Worm (Caenorhabditis elegans) whole organism, early embryonic: Measurements from ENCODE around the gene sars-1.

ENCODE experiments used
- B0310.2 ChIP-seq: sonication (generic microtip); optimal IDR thresholded peaks from 2 replicates; lab custom pipeline; 2016; ENCODE audit warnings: mild to moderate bottlenecking, missing genetic modification characterization, missing compliant biosample characterization
- F13C5.2 ChIP-seq: sonication (generic microtip); optimal IDR thresholded peaks from 2 replicates; lab custom pipeline; 2017; ENCODE audit warnings: mild to moderate bottlenecking, missing genetic modification characterization, inconsistent platforms, missing compliant biosample characterization
- aly-1 ChIP-seq: sonication (generic microtip); optimal IDR thresholded peaks from 2 replicates; lab custom pipeline; 2016; ENCODE audit warnings: missing genetic modification characterization, missing compliant biosample characterization
- ama-1 ChIP-seq: fragments of 150-350 bp; optimal IDR thresholded peaks from 2 replicates; lab custom pipeline; 2014
- ceh-13 ChIP-seq: fragments of 200-800 bp; sonication (Bioruptor generic); optimal IDR thresholded peaks from 2 replicates; lab custom pipeline; 2018; ENCODE audit warnings: mild to moderate bottlenecking, missing genetic modification characterization, missing compliant biosample characterization
- ceh-36 ChIP-seq: sonication (generic microtip); optimal IDR thresholded peaks from 2 replicates; lab custom pipeline; 2016; ENCODE audit warnings: missing genetic modification characterization, inconsistent platforms, missing compliant biosample characterization
- ets-7 ChIP-seq: sonication (generic microtip); optimal IDR thresholded peaks from 2 replicates; lab custom pipeline; 2016; ENCODE audit warnings: missing genotype, missing genetic modification characterization, missing compliant biosample characterization
- flt-1 ChIP-seq: fragments of 200-800 bp; sonication (Bioruptor generic); IDR thresholded peaks from 2 replicates; pipeline ENCODE4 v1.3.6; 2022; ENCODE audit warnings: missing genetic modification characterization, missing compliant biosample characterization
- hmbx-1 ChIP-seq: sonication (generic microtip); optimal IDR thresholded peaks from 2 replicates; lab custom pipeline; 2016; ENCODE audit warnings: mild to moderate bottlenecking, missing genetic modification characterization, missing compliant biosample characterization
- hmg-4 ChIP-seq: fragments of 200-800 bp; sonication (Bioruptor generic); optimal IDR thresholded peaks from 2 replicates; lab custom pipeline; 2018; ENCODE audit warnings: mild to moderate bottlenecking, missing genetic modification characterization, missing compliant biosample characterization
- hnd-1 ChIP-seq: sonication (generic microtip); optimal IDR thresholded peaks from 2 replicates; lab custom pipeline; 2016; ENCODE audit warnings: missing genetic modification characterization, missing compliant biosample characterization
- pes-1 ChIP-seq: fragments of 200-800 bp; sonication (Bioruptor generic); IDR thresholded peaks from 2 replicates; pipeline ENCODE4 v1.3.6; 2022; ENCODE audit warnings: missing genetic modification reagents, missing genetic modification characterization, missing compliant biosample characterization
- scrt-1 ChIP-seq: fragments of 200-800 bp; sonication (Bioruptor generic); IDR thresholded peaks from 2 replicates; pipeline ENCODE4 v1.3.6; 2022; ENCODE audit warnings: missing genetic modification characterization, missing compliant biosample characterization
- sea-1 ChIP-seq: fragments of 200-800 bp; sonication (Bioruptor generic); conservative IDR thresholded peaks from 2 replicates; pipeline ENCODE4 v1.3.6; 2022; ENCODE audit warnings: missing genetic modification characterization, missing compliant biosample characterization
- tbx-11 ChIP-seq: fragments of 200-800 bp; sonication (Bioruptor generic); IDR thresholded peaks from 2 replicates; pipeline ENCODE4 v1.3.6; 2022; ENCODE audit warnings: missing genetic modification characterization, missing compliant biosample characterization
- tbx-37 ChIP-seq: fragments of 200-800 bp; sonication (Bioruptor generic); conservative IDR thresholded peaks from 2 replicates; pipeline ENCODE4 v1.3.6; 2022; ENCODE audit warnings: missing genetic modification reagents, missing genetic modification characterization, missing compliant biosample characterization
- tra-4 ChIP-seq: sonication (generic microtip); optimal IDR thresholded peaks from 2 replicates; lab custom pipeline; 2017; ENCODE audit warnings: missing genetic modification characterization, missing compliant biosample characterization

sars-1 gene

ce11 chrIV:10003372-10003771 lies at the start of gene sars-1, which contains the start of gene C47E12.2:
Gene sars-1, plus strand, starts transcription at chrIV:10003726.
Gene C47E12.2, minus strand, starts transcription at chrIV:10003502.
- TF ChIP-seq sea-1 (GFP tag; lab: Robert Waterston, UW) (no peak), tbx-11 (no peak), ama-1 (no peak), tra-4 (tag; lab: Kevin White, UChicago) (no peak), hmbx-1 (tag; lab: Kevin White, UChicago) (no peak), flt-1 (no peak), ceh-36 (tag; lab: Kevin White, UChicago) (no peak), pes-1 (GFP tag; lab: Robert Waterston, UW) (no peak), hmg-4 (GFP tag; lab: Kevin White, UChicago) (no peak), aly-1 (tag; lab: Kevin White, UChicago) (no peak), ets-7 (no peak), hnd-1 (tag; lab: Kevin White, UChicago) (no peak), ceh-13 (GFP tag; lab: Kevin White, UChicago) (no peak), scrt-1 (GFP tag; lab: Robert Waterston, UW) (no peak)

- TF ChIP-seq hmbx-1 (tag; lab: Kevin White, UChicago) (no peak), tbx-11 (no peak), aly-1 (tag; lab: Kevin White, UChicago) (no peak), tra-4 (tag; lab: Kevin White, UChicago) (no peak), flt-1 (no peak), pes-1 (GFP tag; lab: Robert Waterston, UW) (no peak), B0310.2 (tag; lab: Kevin White, UChicago) (no peak), scrt-1 (GFP tag; lab: Robert Waterston, UW) (no peak), ama-1 (no peak), hmg-4 (GFP tag; lab: Kevin White, UChicago) (no peak), ceh-13 (GFP tag; lab: Kevin White, UChicago) (no peak), ets-7 (no peak), sea-1 (GFP tag; lab: Robert Waterston, UW) (no peak), ceh-36 (tag; lab: Kevin White, UChicago) (no peak), hnd-1 (tag; lab: Kevin White, UChicago) (no peak), tbx-37 (GFP tag; lab: Robert Waterston, UW) (no peak), F13C5.2 (tag; lab: Kevin White, UChicago) (no peak)
These were observed 39.6 kb upstream of the sars-1 start, which contains the start of gene T13H10.2 for ce11 chrIV:9963945-9964344. Gene T13H10.2, plus strand, starts transcription at chrIV:9964245.

ce11 chrIV:9969081-9969480 lies 34.4 kb upstream of the sars-1 start, which contains the start of the genes kin-5 and C47E12.11:
Gene kin-5, minus strand, starts transcription at chrIV:9969181.
Gene C47E12.11, plus strand, starts transcription at chrIV:9969400.
- TF ChIP-seq B0310.2 (tag; lab: Kevin White, UChicago) (no peak), tbx-37 (GFP tag; lab: Robert Waterston, UW) (no peak), scrt-1 (GFP tag; lab: Robert Waterston, UW) (no peak), ceh-13 (GFP tag; lab: Kevin White, UChicago) (no peak), pes-1 (GFP tag; lab: Robert Waterston, UW) (no peak), sea-1 (GFP tag; lab: Robert Waterston, UW) (no peak), F13C5.2 (tag; lab: Kevin White, UChicago) (no peak), hmg-4 (GFP tag; lab: Kevin White, UChicago) (no peak), ceh-36 (tag; lab: Kevin White, UChicago) (no peak), tra-4 (tag; lab: Kevin White, UChicago) (no peak), ets-7 (no peak), aly-1 (tag; lab: Kevin White, UChicago) (no peak)

ce11 chrIV:9972629-9973028 lies 30.9 kb upstream of the sars-1 start, which contains the start of the genes C47E12.12 and C47E12.10:
Gene C47E12.12, minus strand, starts transcription at chrIV:9972729.
Gene C47E12.10, plus strand, starts transcription at chrIV:9972800.
- TF ChIP-seq flt-1 (no peak), B0310.2 (tag; lab: Kevin White, UChicago) (no peak), scrt-1 (GFP tag; lab: Robert Waterston, UW) (no peak), tbx-11 (no peak), sea-1 (GFP tag; lab: Robert Waterston, UW) (no peak), ceh-36 (tag; lab: Kevin White, UChicago) (no peak), hmg-4 (GFP tag; lab: Kevin White, UChicago) (no peak), ceh-13 (GFP tag; lab: Kevin White, UChicago) (no peak), pes-1 (GFP tag; lab: Robert Waterston, UW) (no peak), hnd-1 (tag; lab: Kevin White, UChicago) (no peak), tra-4 (tag; lab: Kevin White, UChicago) (no peak), F13C5.2 (tag; lab: Kevin White, UChicago) (no peak), ets-7 (no peak), aly-1 (tag; lab: Kevin White, UChicago) (no peak), hmbx-1 (tag; lab: Kevin White, UChicago) (no peak), ama-1 (no peak), tbx-37 (GFP tag; lab: Robert Waterston, UW) (no peak)

ce11 chrIV:9974392-9974791 lies 29.1 kb upstream of the sars-1 start, which contains the start of gene C47E12.9:
Gene C47E12.9, plus strand, starts transcription at chrIV:9974692.
- TF ChIP-seq pes-1 (GFP tag; lab: Robert Waterston, UW) (no peak), ama-1 (no peak), aly-1 (tag; lab: Kevin White, UChicago) (no peak), sea-1 (GFP tag; lab: Robert Waterston, UW) (no peak), ets-7 (no peak), ceh-36 (tag; lab: Kevin White, UChicago) (no peak), scrt-1 (GFP tag; lab: Robert Waterston, UW) (no peak), F13C5.2 (tag; lab: Kevin White, UChicago) (no peak), tra-4 (tag; lab: Kevin White, UChicago) (no peak), B0310.2 (tag; lab: Kevin White, UChicago) (no peak), hmbx-1 (tag; lab: Kevin White, UChicago) (no peak), hnd-1 (tag; lab: Kevin White, UChicago) (no peak)

ce11 chrIV:9976284-9976683 lies 27.2 kb upstream of the sars-1 start, which contains the start of gene C47E12.14:
Gene C47E12.14, minus strand, starts transcription at chrIV:9976384.
- TF ChIP-seq ama-1 = no peak
